Worm (Caenorhabditis elegans): ENCODE results near the gene tsen-2.
A peak's percentile ranks its signal among the peaks of the same experiment; 100 is the strongest.

Gene tsen-2

ce11 chrIII:11921658-11922098 is 23.6 kb upstream of the tsen-2 start, which contains the start of gene Y56A3A.22 (continued):
- TF ChIP-seq F23B12.7 (tag; optimal IDR thresholded peaks at IDR 0.05; ENCODE audit: insufficient read depth) (no peak), ama-1 (optimal IDR thresholded peaks at IDR 0.05) (peak; percentile 87), ama-1 (GFP tag; optimal IDR thresholded peaks at IDR 0.05) (no peak), F39B2.1 (GFP tag; IDR thresholded peaks at IDR 0.05) (peak; percentile 24; the same call in 1 of the 2 replicates), F57C9.4 (tag; optimal IDR thresholded peaks at IDR 0.05) (no peak), attf-5 (GFP tag; optimal IDR thresholded peaks at IDR 0.05) (no peak), dox-1 (GFP tag; IDR thresholded peaks at IDR 0.05) (peak; percentile 49), B0019.2 (GFP tag; conservative IDR thresholded peaks at IDR 0.05) (no peak), ceh-91 (GFP tag; IDR thresholded peaks at IDR 0.05) (no peak), B0261.1 (tag; optimal IDR thresholded peaks at IDR 0.05) (peak; percentile 28), ceh-79 (tag; optimal IDR thresholded peaks at IDR 0.05) (peak; percentile 83), him-1 (tag; optimal IDR thresholded peaks at IDR 0.05) (no peak), dpl-1 (GFP tag; optimal IDR thresholded peaks at IDR 0.05) (no peak), tlf-1 (GFP tag; optimal IDR thresholded peaks at IDR 0.05) (peak; percentile 71), xnd-1 (tag; optimal IDR thresholded peaks at IDR 0.05) (no peak), repo-1 (tag; optimal IDR thresholded peaks at IDR 0.05) (peak; percentile 93), unc-130 (GFP tag; optimal IDR thresholded peaks at IDR 0.05) (no peak), snpc-4 (GFP tag; optimal IDR thresholded peaks at IDR 0.05) (no peak), snpc-4 (tag; optimal IDR thresholded peaks at IDR 0.05) (peak in 2 of 4 experiments; percentile 20 to 24), B0336.3 (GFP tag; IDR thresholded peaks at IDR 0.05) (peak; percentile 94), Y95B8A.8 (GFP tag; IDR thresholded peaks at IDR 0.05) (no peak), sea-2 (GFP tag; IDR thresholded peaks at IDR 0.05) (no peak), cebp-1 (GFP tag; IDR thresholded peaks at IDR 0.05) (no peak), cebp-1 (tag; optimal IDR thresholded peaks at IDR 0.05) (peak; percentile 43), F22D6.2 (tag; optimal IDR thresholded peaks at IDR 0.05) (no peak), Y79H2A.3 (GFP tag; conservative IDR thresholded peaks at IDR 0.05) (no peak), let-526 (GFP tag; IDR thresholded peaks at IDR 0.05) (no peak), snpc-1.1 (tag; optimal IDR thresholded peaks at IDR 0.05; ENCODE audit: insufficient read depth) (no peak), lag-1 (GFP tag; IDR thresholded peaks at IDR 0.05) (no peak), mcd-1 (GFP tag; IDR thresholded peaks at IDR 0.05) (peak; percentile 46), die-1 (tag; optimal IDR thresholded peaks at IDR 0.05) (no peak), egl-18 (GFP tag; IDR thresholded peaks at IDR 0.05) (no peak), lsy-27 (tag; optimal IDR thresholded peaks at IDR 0.05; ENCODE audit: borderline replicate concordance, insufficient read depth) (no peak), ekl-4 (GFP tag; IDR thresholded peaks at IDR 0.05) (no peak; the same call in 1 of the 2 replicates), K11D2.4 (GFP tag; IDR thresholded peaks at IDR 0.05) (no peak), Y56A3A.18 (GFP tag; IDR thresholded peaks at IDR 0.05) (peak; percentile 57; the same call in 1 of the 2 replicates), somi-1 (GFP tag; optimal IDR thresholded peaks at IDR 0.05) (peak; percentile 15), C17E4.6 (GFP tag; IDR thresholded peaks at IDR 0.05) (0 out of 2 replicates have a peak, but pooled peaks have one; percentile 50), F10E7.11 (tag; optimal IDR thresholded peaks at IDR 0.05) (peak; percentile 20), tbp1 (GFP tag; optimal IDR thresholded peaks at IDR 0.05) (peak; percentile 28), T07F8.4 (tag; optimal IDR thresholded peaks at IDR 0.05) (no peak), T26A5.8 (tag; optimal IDR thresholded peaks at IDR 0.05) (no peak), nhr-179 (tag; optimal IDR thresholded peaks at IDR 0.05) (no peak), snpc-1.3 (tag; optimal IDR thresholded peaks at IDR 0.05; ENCODE audit: insufficient read depth) (peak; percentile 32), cebp-2 (GFP tag; IDR thresholded peaks at IDR 0.05) (0 out of 2 replicates have a peak, but pooled peaks have one; percentile 76), hrde-1 (tag; optimal IDR thresholded peaks at IDR 0.05; ENCODE audit: borderline replicate concordance) (peak; percentile 44), lsl-1 (GFP tag; optimal IDR thresholded peaks at IDR 0.05) (no peak), ceh-100 (GFP tag; IDR thresholded peaks at IDR 0.05) (0 out of 2 replicates have a peak, but pooled peaks have one; percentile 26), ZK185.1 (tag; optimal IDR thresholded peaks at IDR 0.05; ENCODE audit: poor library complexity, severe bottlenecking) (no peak)

Measured in whole organism, young adult.